Fruit fly (Drosophila melanogaster) whole organism, embryonic: ENCODE measurements around the gene CG2901.

ENCODE experiments used
- Ada2b ChIP-seq: fragments of 200-800 bp; sonication (Bioruptor generic); IDR thresholded peaks from 2 replicates; pipeline ENCODE4 v1.3.6; 2022; ENCODE audit warnings: missing biosample characterization, missing genetic modification characterization
- Awh ChIP-seq: fragments of 200-800 bp; sonication (Bioruptor generic); IDR thresholded peaks from 2 replicates; pipeline ENCODE4, ENCODE4 v1.3.6; 2022; ENCODE audit warnings: missing biosample characterization, missing genetic modification characterization
- B-H2 ChIP-seq: fragments of 200-800 bp; sonication (Bioruptor generic); optimal IDR thresholded peaks from 2 replicates; lab custom pipeline; 2018; ENCODE audit warnings: missing biosample characterization, mild to moderate bottlenecking, missing genetic modification characterization
- BEAF-32 ChIP-seq: fragments of 200-800 bp; sonication (Bioruptor generic); optimal IDR thresholded peaks from 3 replicates; lab custom pipeline; 2017; ENCODE audit warnings: missing biosample characterization, missing genetic modification characterization, mild to moderate bottlenecking, moderate library complexity, missing genetic modification reagents
- Bgb ChIP-seq: fragments of 200-800 bp; sonication (Bioruptor generic); IDR thresholded peaks from 2 replicates; pipeline ENCODE4 v1.3.6; 2022; ENCODE audit warnings: missing biosample characterization, missing genetic modification characterization; ENCODE audit not compliant: partially characterized antibody
- CG10565 ChIP-seq: fragments of 200-800 bp; sonication (Bioruptor generic); optimal IDR thresholded peaks from 3 replicates; lab custom pipeline; 2016; ENCODE audit warnings: missing biosample characterization, mild to moderate bottlenecking, missing genetic modification characterization
- CG11093 ChIP-seq: fragments of 200-800 bp; sonication (Bioruptor generic); IDR thresholded peaks from 3 replicates; pipeline ENCODE4 v1.3.6; 2022; ENCODE audit warnings: missing biosample characterization, missing genetic modification characterization
- CG12236 ChIP-seq: fragments of 200-800 bp; sonication (Bioruptor generic); optimal IDR thresholded peaks from 2 replicates; lab custom pipeline; 2016; ENCODE audit warnings: missing biosample characterization, missing genetic modification characterization
- CG15269 ChIP-seq: fragments of 200-800 bp; sonication (Bioruptor generic); optimal IDR thresholded peaks from 2 replicates; lab custom pipeline; 2018; ENCODE audit warnings: missing biosample characterization, mild to moderate bottlenecking, missing genetic modification characterization, moderate library complexity
- CG17359 ChIP-seq: fragments of 200-800 bp; sonication (Bioruptor generic); optimal IDR thresholded peaks from 3 replicates; lab custom pipeline; 2018; ENCODE audit warnings: missing biosample characterization, mild to moderate bottlenecking, missing genetic modification characterization, moderate library complexity
- CG2712 ChIP-seq: fragments of 200-800 bp; optimal IDR thresholded peaks from 3 replicates; lab custom pipeline; 2019; ENCODE audit warnings: missing biosample characterization, mild to moderate bottlenecking, missing genetic modification characterization, moderate library complexity
- CG2889 ChIP-seq: fragments of 200-800 bp; sonication (Bioruptor generic); IDR thresholded peaks from 3 replicates; pipeline ENCODE4 v1.3.6; 2022; ENCODE audit warnings: missing biosample characterization, missing genetic modification characterization
- CG30403 ChIP-seq: fragments of 200-800 bp; sonication (Bioruptor generic); optimal IDR thresholded peaks from 3 replicates; lab custom pipeline; 2016; ENCODE audit warnings: missing biosample characterization, missing genetic modification characterization
- CG4404 ChIP-seq: fragments of 200-800 bp; sonication (Bioruptor generic); IDR thresholded peaks from 2 replicates; pipeline ENCODE4 v1.3.6; 2022; ENCODE audit warnings: missing biosample characterization, missing genetic modification characterization
- CG6272 ChIP-seq: fragments of 200-800 bp; sonication (Bioruptor generic); IDR thresholded peaks from 2 replicates; pipeline ENCODE4 v1.3.6; 2022; ENCODE audit warnings: missing biosample characterization, missing genetic modification characterization
- CG8359 ChIP-seq: fragments of 200-800 bp; sonication (Bioruptor generic); optimal IDR thresholded peaks from 2 replicates; lab custom pipeline; 2017; ENCODE audit warnings: missing biosample characterization, mild to moderate bottlenecking, missing genetic modification characterization, borderline replicate concordance
- CHES-1-like ChIP-seq: fragments of 200-800 bp; sonication (Bioruptor generic); optimal IDR thresholded peaks from 2 replicates; lab custom pipeline; 2016; ENCODE audit warnings: missing biosample characterization, missing genetic modification characterization
- Chrac-16 ChIP-seq: fragments of 200-800 bp; sonication (Bioruptor generic); optimal IDR thresholded peaks from 3 replicates; lab custom pipeline; 2016; ENCODE audit warnings: missing biosample characterization, missing genetic modification characterization
- Gug ChIP-seq: fragments of 200-800 bp; sonication (Bioruptor generic); IDR thresholded peaks from 4 replicates; pipeline ENCODE4 v1.3.6; 2022; ENCODE audit warnings: missing biosample characterization, missing genetic modification characterization
- HLH3B ChIP-seq: fragments of 200-800 bp; sonication (Bioruptor generic); IDR thresholded peaks from 2 replicates; pipeline ENCODE4 v1.3.6; 2022; ENCODE audit warnings: missing biosample characterization, missing genetic modification characterization
- NFAT ChIP-seq: fragments of 200-800 bp; sonication (Bioruptor generic); IDR thresholded peaks from 2 replicates; pipeline ENCODE4 v1.3.6; 2022; ENCODE audit warnings: missing biosample characterization, missing genetic modification characterization
- NfI ChIP-seq: fragments of 200-800 bp; sonication (Bioruptor generic); optimal IDR thresholded peaks from 3 replicates; lab custom pipeline; 2018; ENCODE audit warnings: missing biosample characterization, mild to moderate bottlenecking, missing genetic modification characterization, moderate library complexity
- Optix ChIP-seq: fragments of 200-800 bp; sonication (Bioruptor generic); IDR thresholded peaks from 3 replicates; pipeline ENCODE4 v1.3.6; 2022; ENCODE audit warnings: missing biosample characterization, missing genetic modification characterization
- Ptx1 ChIP-seq: fragments of 200-800 bp; sonication (Bioruptor generic); IDR thresholded peaks from 2 replicates; pipeline ENCODE4 v1.3.6; 2022; ENCODE audit warnings: missing biosample characterization, missing genetic modification characterization
- Six4 ChIP-seq: fragments of 200-800 bp; sonication (Bioruptor generic); optimal IDR thresholded peaks from 2 replicates; lab custom pipeline; 2016; ENCODE audit warnings: missing biosample characterization, missing genetic modification characterization
- TFAM ChIP-seq: fragments of 200-800 bp; sonication (Bioruptor generic); optimal IDR thresholded peaks from 2 replicates; lab custom pipeline; 2017; ENCODE audit warnings: missing biosample characterization, missing genetic modification characterization, inconsistent platforms
- Xbp1 ChIP-seq: fragments of 200-800 bp; sonication (Bioruptor generic); optimal IDR thresholded peaks from 3 replicates; lab custom pipeline; 2016; ENCODE audit warnings: missing biosample characterization, mild to moderate bottlenecking, missing genetic modification characterization
- abd-A ChIP-seq: fragments of 200-800 bp; sonication (Bioruptor generic); optimal IDR thresholded peaks from 3 replicates; lab custom pipeline; 2019; ENCODE audit warnings: missing biosample characterization, mild to moderate bottlenecking, missing genetic modification characterization, moderate library complexity
- az2 ChIP-seq: fragments of 200-800 bp; sonication (Bioruptor generic); optimal IDR thresholded peaks from 3 replicates; lab custom pipeline; 2016; ENCODE audit warnings: missing biosample characterization, missing genetic modification characterization
- bsh ChIP-seq, 2 experiments: fragments of 200-800 bp; sonication (Bioruptor generic); optimal IDR thresholded peaks; 2 replicates each; lab custom pipeline; 2017 to 2018; ENCODE audit warnings: mild to moderate bottlenecking in 2 of 2, missing biosample characterization in 2 of 2, missing genetic modification characterization in 2 of 2, moderate library complexity in 1 of 2
- chif ChIP-seq, 2 experiments: fragments of 200-800 bp; sonication (Bioruptor generic); optimal IDR thresholded peaks; 3 replicates each; lab custom pipeline; 2016; ENCODE audit warnings: missing biosample characterization in 2 of 2, missing genetic modification characterization in 2 of 2
- corto ChIP-seq: fragments of 200-800 bp; sonication (Bioruptor generic); optimal IDR thresholded peaks from 2 replicates; lab custom pipeline; 2016; ENCODE audit warnings: missing biosample characterization, mild to moderate bottlenecking, missing genetic modification characterization, moderate library complexity
- crc ChIP-seq: fragments of 200-800 bp; sonication (Bioruptor generic); optimal IDR thresholded peaks from 2 replicates; lab custom pipeline; 2016; ENCODE audit warnings: missing biosample characterization, missing genetic modification characterization
- cwo ChIP-seq: fragments of 200-800 bp; sonication (Bioruptor generic); optimal IDR thresholded peaks from 3 replicates; lab custom pipeline; 2017; ENCODE audit warnings: missing biosample characterization, missing genetic modification characterization, mild to moderate bottlenecking, moderate library complexity, missing genetic modification reagents
- ems ChIP-seq: fragments of 200-800 bp; sonication (Bioruptor generic); optimal IDR thresholded peaks from 3 replicates; lab custom pipeline; 2016; ENCODE audit warnings: missing biosample characterization, missing genetic modification characterization
- exex ChIP-seq: fragments of 200-800 bp; sonication (Bioruptor generic); optimal IDR thresholded peaks from 4 replicates; lab custom pipeline; 2018; ENCODE audit warnings: missing biosample characterization, mild to moderate bottlenecking, missing genetic modification characterization, moderate library complexity
- fd3F ChIP-seq: fragments of 200-800 bp; sonication (Bioruptor generic); optimal IDR thresholded peaks from 2 replicates; lab custom pipeline; 2018; ENCODE audit warnings: missing biosample characterization, mild to moderate bottlenecking, missing genetic modification characterization, moderate library complexity
- gce ChIP-seq: fragments of 200-800 bp; sonication (Bioruptor generic); IDR thresholded peaks from 3 replicates; pipeline ENCODE4 v1.3.6; 2022; ENCODE audit warnings: missing biosample characterization, missing genetic modification characterization
- her ChIP-seq: fragments of 200-800 bp; sonication (Bioruptor generic); optimal IDR thresholded peaks from 2 replicates; lab custom pipeline; 2016; ENCODE audit warnings: missing biosample characterization, missing genetic modification characterization
- lbe ChIP-seq: fragments of 200-800 bp; sonication (Bioruptor generic); optimal IDR thresholded peaks from 2 replicates; lab custom pipeline; 2016; ENCODE audit warnings: missing biosample characterization, mild to moderate bottlenecking, missing genetic modification characterization
- lov ChIP-seq, 2 experiments: fragments of 200-800 bp in 1 of 2; fragments of >200 bp in 1 of 2; sonication (Bioruptor generic) in 1 of 2; IDR thresholded peaks in 1 of 2; optimal IDR thresholded peaks in 1 of 2; 2 replicates in 1 of 2; 3 replicates in 1 of 2; pipeline versions ENCODE4 v1.3.6 to Lab custom; 2017 to 2022; ENCODE audit warnings: missing biosample characterization in 1 of 2, missing genetic modification characterization in 1 of 2
- luna ChIP-seq: fragments of 200-800 bp; sonication (Bioruptor generic); optimal IDR thresholded peaks from 2 replicates; lab custom pipeline; 2016; ENCODE audit warnings: missing biosample characterization, missing genetic modification characterization
- org-1 ChIP-seq: fragments of 200-800 bp; sonication (Bioruptor generic); optimal IDR thresholded peaks from 2 replicates; lab custom pipeline; 2017; ENCODE audit warnings: missing biosample characterization, missing genetic modification characterization
- pho ChIP-seq: fragments of 200-800 bp; sonication (Bioruptor generic); optimal IDR thresholded peaks from 2 replicates; lab custom pipeline; 2016; ENCODE audit warnings: missing biosample characterization, missing genetic modification characterization
- pita ChIP-seq: fragments of 200-800 bp; sonication (Bioruptor generic); optimal IDR thresholded peaks from 2 replicates; lab custom pipeline; 2017; ENCODE audit warnings: missing biosample characterization, mild to moderate bottlenecking, missing genetic modification characterization
- trh ChIP-seq: fragments of 200-800 bp; sonication (Bioruptor generic); optimal IDR thresholded peaks from 2 replicates; lab custom pipeline; 2016; ENCODE audit warnings: missing biosample characterization, missing genetic modification characterization
- twi ChIP-seq: fragments of 200-800 bp; optimal IDR thresholded peaks from 2 replicates; lab custom pipeline; 2019; ENCODE audit warnings: missing biosample characterization, mild to moderate bottlenecking, missing genetic modification characterization, moderate library complexity
- tx ChIP-seq: fragments of 200-800 bp; sonication (Bioruptor generic); optimal IDR thresholded peaks from 2 replicates; lab custom pipeline; 2016; ENCODE audit warnings: missing biosample characterization, missing genetic modification characterization
- wek ChIP-seq: fragments of 200-800 bp; sonication (Bioruptor generic); optimal IDR thresholded peaks from 3 replicates; lab custom pipeline; 2018; ENCODE audit warnings: missing biosample characterization, mild to moderate bottlenecking, missing genetic modification characterization, moderate library complexity

The CG2901 gene

DNA sequence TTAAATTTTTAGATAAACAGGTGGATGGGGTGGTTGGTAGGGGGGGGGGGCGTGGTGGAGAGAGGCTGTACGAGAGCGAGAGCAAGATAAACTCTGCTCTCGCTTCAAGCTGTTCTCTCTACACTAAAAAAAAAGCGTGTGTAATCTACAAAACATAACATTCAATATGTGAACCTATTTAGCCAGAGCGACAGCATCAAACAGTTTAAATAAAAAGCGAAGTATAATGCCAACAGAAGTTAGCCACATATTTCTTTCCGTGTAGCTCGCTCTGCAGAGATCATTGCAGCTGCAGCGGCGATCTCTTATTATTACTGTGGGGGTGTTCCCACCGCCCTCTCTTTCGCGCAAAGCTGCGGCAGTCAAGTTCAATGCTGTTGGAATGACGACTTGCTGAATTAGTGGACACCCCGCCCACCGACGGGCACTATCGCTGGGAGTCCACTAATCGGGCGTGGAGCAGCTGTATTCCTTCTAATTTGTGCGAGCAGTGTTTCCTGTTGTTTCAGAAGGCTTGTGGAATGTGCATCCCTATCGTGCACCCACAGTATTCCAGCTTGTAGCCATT is 40.5 kb downstream of the CG2901 start, which contains the start of gene CG2930 (continued):
- TF ChIP-seq gce (GFP tag; lab: Robert Waterston, UW): peak; percentile 88; the same call in 2 of the 3 replicates
- TF ChIP-seq bsh (GFP tag; optimal IDR thresholded peaks at IDR 0.05; lab: Kevin White, UChicago): peak; percentile 87 to 92
- peak; percentile 88 for TF ChIP-seq CG2712 (tag; lab: Kevin White, UChicago)
- TF ChIP-seq CG10565 (GFP tag; lab: Kevin White, UChicago): peak; percentile 35
- TF ChIP-seq CG17359 (tag; lab: Kevin White, UChicago): peak; percentile 87
- no peak for TF ChIP-seq luna
- TF ChIP-seq wek (GFP tag; lab: Kevin White, UChicago): peak; percentile 60
- peak; percentile 87 for TF ChIP-seq Xbp1 (GFP tag; lab: Kevin White, UChicago)
- peak; percentile 85 for TF ChIP-seq NfI (GFP tag; lab: Kevin White, UChicago)
- peak; percentile 68 for TF ChIP-seq corto (GFP tag; lab: Kevin White, UChicago)
- peak; percentile 60 for TF ChIP-seq NFAT (GFP tag; lab: Robert Waterston, UW)
- TF ChIP-seq fd3F (GFP tag; lab: Kevin White, UChicago): peak; percentile 38
- peak; percentile 89 for TF ChIP-seq lbe (GFP tag; lab: Kevin White, UChicago)
- no peak for TF ChIP-seq lov (optimal IDR thresholded peaks at IDR 0.05; lab: Kevin White, UChicago)
- peak; percentile 92 for TF ChIP-seq lov (GFP tag; IDR thresholded peaks at IDR 0.05; lab: Robert Waterston, UW)
- TF ChIP-seq exex (tag; lab: Kevin White, UChicago): no peak
- TF ChIP-seq her (GFP tag; lab: Kevin White, UChicago): peak; percentile 69
- TF ChIP-seq BEAF-32 (GFP tag; lab: Kevin White, UChicago): no peak
- TF ChIP-seq tx (GFP tag; lab: Kevin White, UChicago): peak; percentile 69
- peak; percentile 63 for TF ChIP-seq CG4404 (GFP tag; lab: Robert Waterston, UW)
- TF ChIP-seq twi: peak; percentile 32
- peak; percentile 77; the same call in 2 of the 3 replicates for TF ChIP-seq CG11093 (GFP tag; lab: Robert Waterston, UW)
- TF ChIP-seq abd-A: no peak
- peak; percentile 49 for TF ChIP-seq TFAM
- TF ChIP-seq Optix (GFP tag; lab: Robert Waterston, UW): peak; percentile 90
- TF ChIP-seq Awh (GFP tag; lab: Robert Waterston, UW): peak; percentile 89
- TF ChIP-seq CG12236 (GFP tag; lab: Kevin White, UChicago): peak; percentile 65
- TF ChIP-seq CG2889 (GFP tag; lab: Robert Waterston, UW): peak; percentile 76; the same call in 2 of the 3 replicates
- TF ChIP-seq CG15269 (tag; lab: Kevin White, UChicago): peak; percentile 81
- peak; percentile 93 for TF ChIP-seq Ada2b (GFP tag; lab: Robert Waterston, UW)
- TF ChIP-seq chif (GFP tag; optimal IDR thresholded peaks at IDR 0.05; lab: Kevin White, UChicago): peak; percentile 87 to 91
- peak; percentile 84 for TF ChIP-seq Six4 (GFP tag; lab: Kevin White, UChicago)
- peak; percentile 68 for TF ChIP-seq Chrac-16
- TF ChIP-seq Ptx1 (GFP tag; lab: Robert Waterston, UW): peak; percentile 91
- peak; percentile 78; the same call in 3 of the 4 replicates for TF ChIP-seq Gug (GFP tag; lab: Robert Waterston, UW)
- peak; percentile 13 for TF ChIP-seq pho (GFP tag; lab: Kevin White, UChicago)
- peak; percentile 49 for TF ChIP-seq cwo (GFP tag; lab: Kevin White, UChicago)
- TF ChIP-seq HLH3B: peak; percentile 94
- peak; percentile 56 for TF ChIP-seq CHES-1-like
- no peak for TF ChIP-seq B-H2 (GFP tag; lab: Kevin White, UChicago)
- peak; percentile 69 for TF ChIP-seq ems
- peak; percentile 54 for TF ChIP-seq trh (GFP tag; lab: Kevin White, UChicago)
- no peak for TF ChIP-seq Bgb (GFP tag; lab: Robert Waterston, UW)
- TF ChIP-seq org-1 (GFP tag; lab: Kevin White, UChicago): peak; percentile 79
- peak; percentile 87 for TF ChIP-seq az2 (GFP tag; lab: Kevin White, UChicago)
- peak; percentile 77 for TF ChIP-seq CG30403
- TF ChIP-seq pita (GFP tag; lab: Kevin White, UChicago): no peak
- TF ChIP-seq CG8359 (GFP tag; lab: Kevin White, UChicago): peak; percentile 65
- TF ChIP-seq CG6272 (GFP tag; lab: Robert Waterston, UW): peak; percentile 71
- peak; percentile 57 for TF ChIP-seq crc
